Worm (Caenorhabditis elegans): ENCODE measurements around the gene cnc-11.

- TF ChIP-seq nhr-237 (tag; optimal IDR thresholded peaks at IDR 0.05) (no peak), nhr-12 (tag; optimal IDR thresholded peaks at IDR 0.05) (no peak), elt-1 (tag; optimal IDR thresholded peaks at IDR 0.05; ENCODE audit: borderline replicate concordance, insufficient read depth) (no peak)
Observed at ce11 chrV:1423338-1423737, 18.8 kb upstream of the cnc-11 start.
